Worm (Caenorhabditis elegans) whole organism, L3 larva: Measurements from ENCODE around the gene lgc-18.

Source experiments
- ZK546.5 ChIP-seq: sonication (generic microtip); optimal IDR thresholded peaks from 2 replicates; lab custom pipeline; 2017; ENCODE audit warnings: missing biosample characterization, missing genetic modification characterization
- ceh-82 ChIP-seq: fragments of 150-350 bp; optimal IDR thresholded peaks from 2 replicates; lab custom pipeline; 2014; ENCODE audit warnings: missing biosample characterization, missing genetic modification characterization
- daf-12 ChIP-seq: fragments of 150-350 bp; optimal IDR thresholded peaks from 2 replicates; lab custom pipeline; 2014; ENCODE audit warnings: missing biosample characterization, missing genetic modification reagents, missing genetic modification characterization
- egl-27 ChIP-seq: sonication (generic microtip); optimal IDR thresholded peaks from 4 replicates; lab custom pipeline; 2017; ENCODE audit warnings: missing biosample characterization, missing genetic modification reagents, missing genetic modification characterization
- elt-3 ChIP-seq, 3 experiments: fragments of 150-350 bp in 1 of 3; sonication (generic microtip) in 2 of 3; optimal IDR thresholded peaks; 2 replicates in 2 of 3; 4 replicates in 1 of 3; lab custom pipeline; 2014 to 2017; ENCODE audit warnings: missing biosample characterization in 3 of 3, missing genetic modification characterization in 3 of 3
- lsy-12 ChIP-seq: sonication (generic microtip); optimal IDR thresholded peaks from 2 replicates; lab custom pipeline; 2016; ENCODE audit warnings: mild to moderate bottlenecking, missing genetic modification characterization, missing compliant biosample characterization
- nhr-12 ChIP-seq: fragments of 150-350 bp; optimal IDR thresholded peaks from 2 replicates; lab custom pipeline; 2014; ENCODE audit warnings: missing biosample characterization, missing genetic modification characterization
- nhr-67 ChIP-seq: fragments of 150-350 bp; optimal IDR thresholded peaks from 2 replicates; lab custom pipeline; 2014; ENCODE audit warnings: missing biosample characterization, missing genetic modification characterization
- nhr-77 ChIP-seq: fragments of 150-350 bp; optimal IDR thresholded peaks from 2 replicates; lab custom pipeline; 2014; ENCODE audit warnings: missing biosample characterization, missing genetic modification characterization
- unc-62 ChIP-seq: fragments of 150-350 bp; sonication (generic microtip); optimal IDR thresholded peaks from 4 replicates; lab custom pipeline; 2014; ENCODE audit warnings: missing biosample characterization, missing genetic modification reagents, missing genetic modification characterization

ce11 chrX:12172482-12173134 is 47.2 kb downstream of the lgc-18 start:
- TF ChIP-seq egl-27 (tag; lab: Kevin White, UChicago) (no peak), nhr-77 (tag; lab: Kevin White, UChicago) (no peak), nhr-67 (tag; lab: Kevin White, UChicago) (no peak), nhr-12 (tag; lab: Kevin White, UChicago) (no peak), elt-3 (tag; optimal IDR thresholded peaks at IDR 0.05; lab: Kevin White, UChicago) (no peak), ZK546.5 (tag; lab: Kevin White, UChicago) (no peak), unc-62 (GFP tag; lab: Kevin White, UChicago) (no peak), lsy-12 (tag; lab: Kevin White, UChicago) (no peak), daf-12 (tag; lab: Kevin White, UChicago) (no peak), ceh-82 (tag; lab: Kevin White, UChicago) (no peak)
